Fruit fly (Drosophila melanogaster) ovary, adult (tissue): ENCODE results near the gene CG42713.

Experiments used
- CG17801 ChIP-seq: fragments of 200-800 bp; optimal IDR thresholded peaks from 2 replicates; lab custom pipeline; 2019; ENCODE audit warnings: missing biosample characterization, mild to moderate bottlenecking, missing genetic modification characterization, moderate library complexity; ENCODE audit not compliant: partially characterized antibody

The CG42713 gene

dm6 chr2L:8915709-8916108, 24.5 kb downstream of the CG42713 start:
- TF ChIP-seq CG17801 (GFP tag; lab: Kevin White, UChicago) = no peak

dm6 chr2L:8919638-8920037, 28.4 kb downstream of the CG42713 start:
- TF ChIP-seq CG17801 (GFP tag; lab: Kevin White, UChicago) = no peak

- TF ChIP-seq CG17801 (GFP tag; lab: Kevin White, UChicago) = no peak
These were observed 29.1 kb downstream of the CG42713 start for dm6 chr2L:8920294-8920693.

DNA sequence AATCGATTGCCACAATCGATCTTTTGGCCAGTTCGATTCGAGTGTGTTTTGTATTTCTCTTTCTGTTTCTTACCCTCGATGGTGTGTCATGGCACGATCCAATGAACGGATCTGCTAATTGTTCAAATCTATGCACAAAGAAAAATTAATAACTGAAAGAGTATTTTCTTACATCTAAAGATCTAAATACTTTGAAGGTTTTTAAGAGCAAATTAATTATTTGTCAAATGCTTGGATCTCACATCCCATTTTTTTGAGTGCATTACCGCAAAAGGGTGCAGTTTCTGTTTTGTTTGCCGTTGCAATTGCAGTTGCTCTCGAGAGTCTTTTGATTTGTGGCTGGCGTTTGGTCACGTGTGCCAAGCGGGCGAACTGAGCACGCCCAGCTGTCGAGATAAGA, 30.7 kb downstream of the CG42713 start:
- TF ChIP-seq CG17801 (GFP tag; lab: Kevin White, UChicago) = no peak

DNA sequence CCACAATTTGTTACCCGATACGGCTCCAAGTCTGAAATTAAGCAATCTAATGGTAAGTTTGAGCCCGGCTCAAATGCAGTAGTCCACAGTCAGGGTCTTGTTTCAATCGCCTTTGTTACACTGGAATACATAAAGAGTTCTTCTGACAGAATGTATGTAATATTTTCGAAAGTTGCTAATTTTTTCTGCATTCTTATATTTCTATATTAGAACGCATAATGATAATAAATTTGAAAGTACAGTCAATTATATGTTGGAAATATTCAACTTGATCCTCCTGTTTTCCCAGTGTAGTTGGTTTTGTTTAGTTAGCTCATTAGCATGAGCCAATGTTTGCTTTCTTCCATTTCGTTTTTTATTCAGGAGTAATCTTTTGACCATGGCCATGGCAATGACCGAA, 32.2 kb downstream of the CG42713 start:
- no peak for TF ChIP-seq CG17801 (GFP tag; lab: Kevin White, UChicago)

DNA sequence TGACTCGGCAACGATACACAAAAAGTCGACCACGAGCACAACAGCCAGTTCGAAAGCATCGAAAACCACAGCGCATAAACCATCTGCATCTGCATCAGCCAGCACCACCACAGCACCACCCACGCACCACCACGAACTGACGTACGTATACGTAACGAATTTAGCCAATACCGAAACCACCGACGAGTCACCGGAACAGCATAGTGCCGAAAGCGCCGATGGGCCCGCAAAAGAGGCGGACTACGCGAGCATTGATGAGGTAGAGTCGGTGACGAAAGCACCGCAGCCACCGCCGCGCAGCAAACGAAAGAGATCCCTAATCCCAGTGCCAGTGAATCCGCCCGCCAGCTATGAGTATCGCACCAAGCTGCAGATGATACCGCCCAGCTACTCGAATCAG, 39.9 kb downstream of the CG42713 start:
- no peak for TF ChIP-seq CG17801 (GFP tag; lab: Kevin White, UChicago)

DNA sequence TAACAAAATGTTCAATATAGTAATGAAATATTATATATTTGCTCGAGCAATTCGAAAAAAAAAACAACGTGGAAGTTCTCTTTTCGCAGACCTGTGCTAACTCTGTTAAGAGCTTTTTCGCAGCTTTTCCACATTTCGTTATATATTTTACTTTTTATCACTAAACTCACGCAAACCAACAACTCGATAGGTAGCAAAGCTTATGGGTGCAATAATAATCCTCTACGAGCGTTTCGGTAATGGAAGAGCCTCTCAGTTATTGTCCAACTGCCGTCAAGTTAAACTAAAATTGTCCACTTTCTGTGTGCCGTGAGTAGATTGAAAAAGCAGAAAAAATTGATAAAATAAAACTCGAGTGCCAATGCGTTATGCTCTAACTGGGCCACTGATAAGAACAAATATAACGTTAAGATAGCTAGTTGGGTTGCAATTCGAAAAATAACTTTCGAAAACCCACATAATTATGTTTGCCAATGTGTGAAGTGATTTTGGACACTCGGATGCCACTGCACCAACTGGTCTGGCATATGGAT, 42.5 kb downstream of the CG42713 start, which contains the start of gene Tsp29Fa:
Gene Tsp29Fa, plus strand, starts transcription at position 253 of the 533 bp plus-strand sequence.
- TF ChIP-seq CG17801 (GFP tag; lab: Kevin White, UChicago) = no peak

DNA sequence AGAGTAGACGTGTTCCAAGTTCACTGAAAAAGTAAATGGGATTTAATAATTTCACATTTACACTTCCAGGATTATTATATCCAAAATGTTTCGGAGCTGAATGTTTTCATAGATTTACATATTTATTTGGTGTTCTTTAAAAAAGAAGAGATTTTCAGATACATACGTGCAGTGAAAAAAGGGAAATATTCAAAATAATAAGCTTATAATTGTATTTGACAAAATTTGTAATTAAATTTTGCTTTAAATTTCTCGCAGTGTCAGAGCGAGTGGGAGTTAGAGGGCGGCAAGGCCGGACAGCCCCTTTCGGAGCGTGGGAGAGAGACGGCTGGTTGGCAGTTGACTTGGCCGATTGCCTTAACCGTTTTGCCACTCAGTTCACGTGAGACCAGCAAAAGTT, 45.8 kb downstream of the CG42713 start, which contains the start of gene Tsp29Fb:
Gene Tsp29Fb, plus strand, starts transcription at position 388 of the 400 bp plus-strand sequence.
- no peak for TF ChIP-seq CG17801 (GFP tag; lab: Kevin White, UChicago)

- TF ChIP-seq CG17801 (GFP tag; lab: Kevin White, UChicago) = peak; percentile 34
These were observed 46.7 kb downstream of the CG42713 start for dm6 chr2L:8937837-8938413.

DNA sequence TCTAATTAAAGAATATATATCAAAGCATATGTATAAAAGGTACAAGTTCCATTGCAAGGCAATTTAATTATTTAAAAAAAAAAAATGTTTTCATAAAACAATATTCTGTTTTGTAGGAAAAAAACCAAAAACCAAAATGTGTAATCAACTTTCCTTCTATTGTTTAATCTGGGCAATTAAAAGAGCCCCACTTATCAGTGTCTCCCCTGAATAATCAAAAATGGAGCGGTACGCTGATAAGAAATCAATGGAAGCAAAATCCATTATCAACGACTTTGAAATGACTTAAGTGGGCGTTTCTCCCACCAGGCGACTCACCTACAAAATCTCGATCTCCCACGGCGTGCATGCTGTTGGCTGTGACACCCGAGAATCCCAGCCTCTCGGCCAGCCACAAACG, 49.4 kb downstream of the CG42713 start:
- TF ChIP-seq CG17801 (GFP tag; lab: Kevin White, UChicago) = no peak
